Fruit fly (Drosophila melanogaster): ENCODE measurements around the gene Gnpnat.

dm6 chr3R:29724745-29725144 is 13.3 kb upstream of the Gnpnat start, which contains the start of the genes Naa40 and CG18731:
- TF ChIP-seq psq (optimal IDR thresholded peaks at IDR 0.05): no peak
- TF ChIP-seq h (optimal IDR thresholded peaks at IDR 0.05): no peak
- no peak for TF ChIP-seq Myc (optimal IDR thresholded peaks at IDR 0.05)
- no peak for TF ChIP-seq Sin3A (optimal IDR thresholded peaks at IDR 0.05)
- no peak for TF ChIP-seq ttk (optimal IDR thresholded peaks at IDR 0.05)
- TF ChIP-seq insv (optimal IDR thresholded peaks at IDR 0.05): no peak

Data from Kc167 (cell line).